Worm (Caenorhabditis elegans) whole organism, young adult: ENCODE data around the gene F10E9.3.

Experiments
- B0019.2 ChIP-seq: fragments of 200-800 bp; sonication (Bioruptor generic); conservative IDR thresholded peaks from 2 replicates; pipeline ENCODE4 v1.3.6; 2022; ENCODE audit warnings: missing genetic modification reagents, missing genetic modification characterization, missing compliant biosample characterization
- B0035.1 ChIP-seq: sonication (generic microtip); optimal IDR thresholded peaks from 2 replicates; lab custom pipeline; 2016; ENCODE audit warnings: missing genetic modification characterization, mild to moderate bottlenecking, missing compliant biosample characterization, missing genotype, missing genetic modification reagents
- C17E4.6 ChIP-seq: fragments of 200-800 bp; sonication (Bioruptor generic); IDR thresholded peaks from 2 replicates; pipeline ENCODE4 v1.3.6; 2022; ENCODE audit warnings: missing genetic modification reagents, missing genetic modification characterization, missing compliant biosample characterization
- F10E7.11 ChIP-seq: sonication (generic microtip); optimal IDR thresholded peaks from 2 replicates; lab custom pipeline; 2017; ENCODE audit warnings: mild to moderate bottlenecking, missing genetic modification characterization, moderate library complexity, missing compliant biosample characterization
- F23B12.7 ChIP-seq: sonication (generic microtip); optimal IDR thresholded peaks from 2 replicates; lab custom pipeline; 2017; ENCODE audit warnings: missing genetic modification characterization, mild to moderate bottlenecking, missing compliant biosample characterization, antibody characterized with exemption, moderate library complexity; ENCODE audit not compliant: insufficient read depth
- F55B11.4 ChIP-seq: sonication (generic microtip); optimal IDR thresholded peaks from 2 replicates; lab custom pipeline; 2016; ENCODE audit warnings: missing compliant biosample characterization, missing genetic modification characterization, borderline replicate concordance; ENCODE audit not compliant: insufficient read depth
- K11D2.4 ChIP-seq: fragments of 200-800 bp; sonication (Bioruptor generic); IDR thresholded peaks from 2 replicates; pipeline ENCODE4 v1.3.6; 2022; ENCODE audit warnings: missing genetic modification reagents, missing genetic modification characterization, missing compliant biosample characterization
- K12H6.12 ChIP-seq: fragments of 200-800 bp; sonication (Bioruptor generic); optimal IDR thresholded peaks from 2 replicates; lab custom pipeline; 2018; ENCODE audit warnings: mild to moderate bottlenecking, missing genetic modification characterization, missing compliant biosample characterization
- T26A5.8 ChIP-seq: sonication (generic microtip); optimal IDR thresholded peaks from 2 replicates; lab custom pipeline; 2016; ENCODE audit warnings: missing genetic modification characterization, missing compliant biosample characterization
- Y56A3A.18 ChIP-seq: fragments of 200-800 bp; sonication (Bioruptor generic); IDR thresholded peaks from 2 replicates; pipeline ENCODE4 v1.3.6; 2022; ENCODE audit warnings: missing genetic modification reagents, missing genetic modification characterization, missing compliant biosample characterization
- aptf-2 ChIP-seq: fragments of 200-800 bp; sonication (Bioruptor generic); conservative IDR thresholded peaks from 2 replicates; pipeline ENCODE4 v1.3.6; 2022; ENCODE audit warnings: missing genetic modification reagents, missing genetic modification characterization, missing compliant biosample characterization
- aptf-3 ChIP-seq: fragments of 200-800 bp; sonication (Bioruptor generic); IDR thresholded peaks from 2 replicates; pipeline ENCODE4 v1.3.6; 2022; ENCODE audit warnings: missing genetic modification characterization, missing compliant biosample characterization
- atf-7 ChIP-seq: sonication (generic microtip); optimal IDR thresholded peaks from 2 replicates; lab custom pipeline; 2017; ENCODE audit warnings: mild to moderate bottlenecking, missing genetic modification characterization, missing compliant biosample characterization
- athp-1 ChIP-seq: sonication (generic microtip); optimal IDR thresholded peaks from 2 replicates; lab custom pipeline; 2017; ENCODE audit warnings: mild to moderate bottlenecking, missing genetic modification characterization, missing compliant biosample characterization
- bed-1 ChIP-seq: fragments of 200-800 bp; sonication (Bioruptor generic); IDR thresholded peaks from 2 replicates; pipeline ENCODE4 v1.3.6; 2022; ENCODE audit warnings: missing genetic modification reagents, missing genetic modification characterization, missing compliant biosample characterization
- ccch-3 ChIP-seq: fragments of 200-800 bp; sonication (Bioruptor generic); optimal IDR thresholded peaks from 2 replicates; lab custom pipeline; 2018; ENCODE audit warnings: mild to moderate bottlenecking, missing genetic modification characterization, missing compliant biosample characterization
- cebp-1 ChIP-seq, 2 experiments: fragments of 200-800 bp in 1 of 2; sonication (Bioruptor generic) in 1 of 2; sonication (generic microtip) in 1 of 2; IDR thresholded peaks in 1 of 2; optimal IDR thresholded peaks in 1 of 2; 2 replicates each; pipeline versions ENCODE4 v1.3.6 to Lab custom; 2017 to 2022; ENCODE audit warnings: missing compliant biosample characterization in 2 of 2, missing genetic modification characterization in 2 of 2, mild to moderate bottlenecking in 1 of 2, missing genetic modification reagents in 1 of 2, moderate library complexity in 1 of 2
- ceh-40 ChIP-seq: fragments of 200-800 bp; sonication (Bioruptor generic); IDR thresholded peaks from 2 replicates; pipeline ENCODE4 v1.3.6; 2022; ENCODE audit warnings: missing genetic modification characterization, missing compliant biosample characterization
- ceh-79 ChIP-seq: sonication (generic microtip); optimal IDR thresholded peaks from 2 replicates; lab custom pipeline; 2017; ENCODE audit warnings: mild to moderate bottlenecking, missing genetic modification characterization, missing compliant biosample characterization
- dpl-1 ChIP-seq: fragments of 150-350 bp; optimal IDR thresholded peaks from 2 replicates; lab custom pipeline; 2014; ENCODE audit warnings: missing biosample characterization, missing genetic modification reagents, missing genetic modification characterization
- egl-18 ChIP-seq: fragments of 200-800 bp; sonication (Bioruptor generic); IDR thresholded peaks from 2 replicates; pipeline ENCODE4 v1.3.6; 2022; ENCODE audit warnings: missing genetic modification reagents, missing genetic modification characterization, missing compliant biosample characterization
- hlh-26 ChIP-seq: fragments of 200-800 bp; sonication (Bioruptor generic); conservative IDR thresholded peaks from 2 replicates; pipeline ENCODE4 v1.3.6; 2022; ENCODE audit warnings: missing genetic modification reagents, missing genetic modification characterization, missing compliant biosample characterization
- hmg-20 ChIP-seq: fragments of 200-800 bp; sonication (Bioruptor generic); IDR thresholded peaks from 2 replicates; pipeline ENCODE4 v1.3.6; 2022; ENCODE audit warnings: missing genetic modification reagents, missing genetic modification characterization, missing compliant biosample characterization
- hrde-1 ChIP-seq: sonication (generic microtip); optimal IDR thresholded peaks from 2 replicates; lab custom pipeline; 2016; ENCODE audit warnings: missing genetic modification characterization, mild to moderate bottlenecking, missing compliant biosample characterization, moderate library complexity, missing genotype, missing genetic modification reagents, borderline replicate concordance
- hsf-1 ChIP-seq: fragments of 200-800 bp; sonication (Bioruptor generic); IDR thresholded peaks from 2 replicates; pipeline ENCODE4 v1.3.6; 2022; ENCODE audit warnings: missing genetic modification reagents, missing genetic modification characterization, missing compliant biosample characterization
- let-526 ChIP-seq: fragments of 200-800 bp; sonication (Bioruptor generic); IDR thresholded peaks from 2 replicates; pipeline ENCODE4 v1.3.6; 2022; ENCODE audit warnings: missing genetic modification reagents, missing genetic modification characterization, missing compliant biosample characterization
- lin-35 ChIP-seq, 3 experiments: fragments of 150-350 bp in 2 of 3; sonication (generic microtip) in 1 of 3; optimal IDR thresholded peaks; 2 replicates each; lab custom pipeline; 2014 to 2018; ENCODE audit warnings: missing biosample characterization in 3 of 3, missing genetic modification characterization in 3 of 3, missing genetic modification reagents in 3 of 3
- madf-3 ChIP-seq: fragments of 200-800 bp; sonication (Bioruptor generic); IDR thresholded peaks from 2 replicates; pipeline ENCODE4 v1.3.6; 2022; ENCODE audit warnings: missing genetic modification reagents, missing genetic modification characterization, missing compliant biosample characterization
- madf-8 ChIP-seq: fragments of 200-800 bp; sonication (Bioruptor generic); conservative IDR thresholded peaks from 2 replicates; pipeline ENCODE4 v1.3.6; 2022; ENCODE audit warnings: missing genetic modification reagents, missing genetic modification characterization, missing compliant biosample characterization
- mes-4 ChIP-seq: sonication (generic microtip); optimal IDR thresholded peaks from 2 replicates; lab custom pipeline; 2016; ENCODE audit warnings: missing genotype, missing genetic modification characterization, missing compliant biosample characterization
- mxl-1 ChIP-seq: sonication (generic microtip); optimal IDR thresholded peaks from 2 replicates; lab custom pipeline; 2016; ENCODE audit warnings: missing genetic modification characterization, missing compliant biosample characterization
- nfyb-1 ChIP-seq: fragments of 200-800 bp; sonication (Bioruptor generic); IDR thresholded peaks from 2 replicates; pipeline ENCODE4 v1.3.6; 2022; ENCODE audit warnings: missing genetic modification reagents, missing genetic modification characterization, missing compliant biosample characterization
- nhr-120 ChIP-seq: fragments of 200-800 bp; sonication (Bioruptor generic); IDR thresholded peaks from 2 replicates; pipeline ENCODE4 v1.3.6; 2022; ENCODE audit warnings: missing genetic modification characterization, missing compliant biosample characterization
- nhr-179 ChIP-seq: sonication (generic microtip); optimal IDR thresholded peaks from 2 replicates; lab custom pipeline; 2016; ENCODE audit warnings: mild to moderate bottlenecking, missing genetic modification characterization, missing compliant biosample characterization
- rpc-1 ChIP-seq, 2 experiments: fragments of 150-350 bp in 1 of 2; sonication (generic microtip) in 1 of 2; optimal IDR thresholded peaks; 2 replicates each; lab custom pipeline; 2014 to 2018; ENCODE audit warnings: missing biosample characterization in 1 of 2, missing genetic modification characterization in 1 of 2, missing genetic modification reagents in 1 of 2, missing genotype in 1 of 2
- snpc-1.3 ChIP-seq: sonication (generic microtip); optimal IDR thresholded peaks from 2 replicates; lab custom pipeline; 2017; ENCODE audit warnings: missing genetic modification characterization, mild to moderate bottlenecking, missing compliant biosample characterization, antibody characterized with exemption, moderate library complexity, missing genotype, missing genetic modification reagents; ENCODE audit not compliant: insufficient read depth
- snpc-3.4 ChIP-seq: sonication (generic microtip); optimal IDR thresholded peaks from 2 replicates; lab custom pipeline; 2017; ENCODE audit warnings: missing genetic modification characterization, mild to moderate bottlenecking, missing compliant biosample characterization, antibody characterized with exemption, moderate library complexity, missing genotype, missing genetic modification reagents
- somi-1 ChIP-seq: fragments of 200-800 bp; sonication (Bioruptor generic); optimal IDR thresholded peaks from 2 replicates; lab custom pipeline; 2018; ENCODE audit warnings: mild to moderate bottlenecking, missing genetic modification characterization, missing compliant biosample characterization
- tbx-9 ChIP-seq: sonication (generic microtip); optimal IDR thresholded peaks from 2 replicates; lab custom pipeline; 2016; ENCODE audit warnings: borderline replicate concordance, missing genetic modification characterization, inconsistent platforms, missing compliant biosample characterization
- tlf-1 ChIP-seq: fragments of 200-800 bp; sonication (Bioruptor generic); optimal IDR thresholded peaks from 2 replicates; lab custom pipeline; 2018; ENCODE audit warnings: mild to moderate bottlenecking, missing genetic modification characterization, missing compliant biosample characterization
- zim-3 ChIP-seq: sonication (generic microtip); optimal IDR thresholded peaks from 2 replicates; lab custom pipeline; 2017; ENCODE audit warnings: mild to moderate bottlenecking, missing genetic modification characterization, moderate library complexity, missing compliant biosample characterization
- ztf-22 ChIP-seq: fragments of 200-800 bp; sonication (Bioruptor generic); optimal IDR thresholded peaks from 2 replicates; lab custom pipeline; 2018; ENCODE audit warnings: mild to moderate bottlenecking, missing genetic modification characterization, moderate library complexity, missing compliant biosample characterization
- ztf-28 ChIP-seq: fragments of 200-800 bp; sonication (Bioruptor generic); IDR thresholded peaks from 2 replicates; pipeline ENCODE4 v1.3.6; 2022; ENCODE audit warnings: missing genetic modification reagents, missing genetic modification characterization, missing compliant biosample characterization

The F10E9.3 gene

DNA sequence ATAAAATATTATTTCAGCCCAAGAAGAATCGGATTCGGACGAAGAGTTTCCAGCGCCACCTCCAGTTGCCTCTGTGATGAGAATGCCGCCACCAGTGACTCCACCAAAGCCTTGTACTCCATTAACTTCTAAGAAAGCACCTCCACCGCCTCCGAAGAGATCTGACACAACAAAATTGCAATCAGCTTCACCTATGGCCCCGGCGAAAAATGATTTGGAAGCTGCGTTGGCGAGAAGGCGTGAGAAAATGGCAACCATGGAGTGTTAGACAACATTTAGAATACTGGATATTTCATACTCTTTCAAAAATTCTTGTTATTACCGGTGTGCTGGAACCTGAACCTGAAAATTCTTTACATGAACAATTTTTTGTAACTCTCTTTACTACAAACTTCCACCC, 5.5 kb upstream of the F10E9.3 start:
- TF ChIP-seq snpc-3.4, result no peak
- TF ChIP-seq hlh-26 (GFP tag; lab: Robert Waterston, UW), result no peak
- 0 out of 2 replicates have a peak, but pooled peaks have one; percentile 10 for TF ChIP-seq hsf-1 (GFP tag; lab: Robert Waterston, UW)

DNA sequence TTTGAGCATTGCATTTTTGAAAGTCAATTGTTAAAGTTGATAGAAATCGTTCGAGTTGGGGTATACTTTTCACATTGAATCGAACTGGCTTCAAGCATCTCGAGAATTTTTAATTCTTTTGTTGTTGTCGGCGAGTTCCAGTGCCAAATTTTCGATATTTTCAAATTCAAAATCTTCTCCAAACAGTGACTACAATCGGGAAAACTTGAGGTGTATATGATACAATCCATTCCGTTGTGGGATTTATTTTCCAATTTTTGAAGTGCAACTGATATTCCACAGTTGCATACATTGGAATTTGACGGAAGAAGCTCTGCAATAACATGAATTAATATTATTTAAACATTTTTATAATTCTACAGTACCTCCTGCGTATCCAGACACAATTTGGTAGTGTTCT, 5.0 kb upstream of the F10E9.3 start:
- TF ChIP-seq F55B11.4 (tag; lab: Kevin White, UChicago) (no peak), T26A5.8 (tag; lab: Kevin White, UChicago) (no peak), aptf-3 (GFP tag; lab: Robert Waterston, UW) (no peak), hlh-26 (GFP tag; lab: Robert Waterston, UW) (no peak), C17E4.6 (GFP tag; lab: Robert Waterston, UW) (no peak), F23B12.7 (tag; lab: Kevin White, UChicago) (no peak), B0019.2 (no peak), mxl-1 (no peak), mes-4 (tag; lab: Kevin White, UChicago) (no peak), zim-3 (tag; lab: Kevin White, UChicago) (no peak), nhr-179 (tag; lab: Kevin White, UChicago) (no peak), egl-18 (GFP tag; lab: Robert Waterston, UW) (no peak), Y56A3A.18 (GFP tag; lab: Robert Waterston, UW) (no peak), aptf-2 (GFP tag; lab: Robert Waterston, UW) (no peak), nfyb-1 (GFP tag; lab: Robert Waterston, UW) (no peak), ceh-79 (tag; lab: Kevin White, UChicago) (no peak), tbx-9 (tag; lab: Kevin White, UChicago) (no peak), rpc-1 (optimal IDR thresholded peaks at IDR 0.05; lab: Kevin White, UChicago) (no peak), rpc-1 (tag; optimal IDR thresholded peaks at IDR 0.05; lab: Kevin White, UChicago) (no peak)

DNA sequence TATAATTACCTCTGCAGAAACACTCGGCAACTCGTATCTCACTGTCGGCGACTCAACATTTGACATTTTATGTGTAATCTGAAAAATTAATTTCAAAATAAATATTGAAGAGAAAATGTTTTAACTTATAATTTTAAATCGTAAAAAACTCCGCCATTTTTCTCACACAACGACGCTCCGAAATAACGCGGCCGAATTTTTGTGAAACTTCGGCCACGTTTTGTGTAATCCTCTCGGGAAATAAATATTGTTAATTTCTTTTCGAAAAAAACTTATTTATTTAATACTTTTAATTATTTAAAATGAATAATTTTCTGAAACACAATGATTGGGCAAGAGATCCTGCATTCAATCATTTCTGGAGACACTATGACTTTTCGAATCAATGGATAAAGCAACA, 3.5 kb upstream of the F10E9.3 start, which contains the start of the genes F10E9.7 and F10E9.5:
Gene F10E9.7 (minus strand): TSS at position 86 of the 400 bp plus-strand sequence.
Gene F10E9.5 (plus strand): TSS at position 237 of the 400 bp plus-strand sequence.
- TF ChIP-seq nfyb-1 (GFP tag; lab: Robert Waterston, UW), result peak; percentile 56; the same call in 1 of the 2 replicates
- TF ChIP-seq B0035.1 (tag; lab: Kevin White, UChicago), result peak; percentile 45
- TF ChIP-seq snpc-1.3, result peak; percentile 62
- peak; percentile 76 for TF ChIP-seq atf-7 (tag; lab: Kevin White, UChicago)
- peak; percentile 82 for TF ChIP-seq hrde-1 (tag; lab: Kevin White, UChicago)
- no peak for TF ChIP-seq bed-1
- peak; percentile 80 for TF ChIP-seq K11D2.4 (GFP tag; lab: Robert Waterston, UW)
- no peak for TF ChIP-seq cebp-1 (GFP tag; IDR thresholded peaks at IDR 0.05; lab: Robert Waterston, UW)
- TF ChIP-seq cebp-1 (tag; optimal IDR thresholded peaks at IDR 0.05; lab: Kevin White, UChicago), result peak; percentile 68
- TF ChIP-seq F23B12.7 (tag; lab: Kevin White, UChicago), result peak; percentile 67
- TF ChIP-seq madf-8 (GFP tag; lab: Robert Waterston, UW), result peak; percentile 52
- peak; percentile 66 for TF ChIP-seq snpc-3.4
- peak; percentile 37 for TF ChIP-seq athp-1 (tag; lab: Kevin White, UChicago)
- TF ChIP-seq let-526 (GFP tag; lab: Robert Waterston, UW), result peak; percentile 78
- TF ChIP-seq ztf-22 (GFP tag; lab: Kevin White, UChicago), result no peak
- TF ChIP-seq F10E7.11 (tag; lab: Kevin White, UChicago), result peak; percentile 76
- no peak for TF ChIP-seq nhr-120 (GFP tag; lab: Robert Waterston, UW)
- TF ChIP-seq lin-35 (GFP tag; optimal IDR thresholded peaks at IDR 0.05; lab: Kevin White, UChicago), result peak in 1 of 3 experiments; percentile 83
- TF ChIP-seq ceh-40 (GFP tag; lab: Robert Waterston, UW), result peak; percentile 89
- TF ChIP-seq hlh-26 (GFP tag; lab: Robert Waterston, UW), result no peak
- TF ChIP-seq hmg-20 (GFP tag; lab: Robert Waterston, UW), result 0 out of 2 replicates have a peak, but pooled peaks have one; percentile 30
- TF ChIP-seq K12H6.12 (tag; lab: Kevin White, UChicago), result peak; percentile 85
- TF ChIP-seq madf-3 (GFP tag; lab: Robert Waterston, UW), result peak; percentile 78; the same call in 1 of the 2 replicates
- TF ChIP-seq hsf-1 (GFP tag; lab: Robert Waterston, UW), result 0 out of 2 replicates have a peak, but pooled peaks have one; percentile 48
- peak; percentile 82 for TF ChIP-seq ccch-3
- TF ChIP-seq ztf-28 (GFP tag; lab: Robert Waterston, UW), result peak; percentile 89
- peak; percentile 21 for TF ChIP-seq somi-1 (GFP tag; lab: Kevin White, UChicago)
- peak; percentile 46 for TF ChIP-seq tlf-1
- TF ChIP-seq dpl-1 (GFP tag; lab: Kevin White, UChicago), result peak; percentile 65
- TF ChIP-seq B0019.2, result peak; percentile 73
